Worm (Caenorhabditis elegans) whole organism, L3 larva: ENCODE data around the gene spon-1.

Experiments used
- R02D3.7 ChIP-seq: fragments of 150-350 bp; optimal IDR thresholded peaks from 2 replicates; lab custom pipeline; 2014; ENCODE audit warnings: missing biosample characterization, missing genetic modification characterization
- ZK546.5 ChIP-seq: sonication (generic microtip); optimal IDR thresholded peaks from 2 replicates; lab custom pipeline; 2017; ENCODE audit warnings: missing biosample characterization, missing genetic modification characterization
- aly-2 ChIP-seq: fragments of 150-350 bp; optimal IDR thresholded peaks from 2 replicates; lab custom pipeline; 2014; ENCODE audit warnings: missing biosample characterization, missing genetic modification characterization
- ceh-16 ChIP-seq: sonication (generic microtip); optimal IDR thresholded peaks from 2 replicates; lab custom pipeline; 2017; ENCODE audit warnings: missing biosample characterization, missing genetic modification characterization
- ceh-82 ChIP-seq: fragments of 150-350 bp; optimal IDR thresholded peaks from 2 replicates; lab custom pipeline; 2014; ENCODE audit warnings: missing biosample characterization, missing genetic modification characterization
- ceh-9 ChIP-seq: sonication (generic microtip); optimal IDR thresholded peaks from 2 replicates; lab custom pipeline; 2018; ENCODE audit warnings: missing biosample characterization, missing genetic modification characterization
- daf-12 ChIP-seq: fragments of 150-350 bp; optimal IDR thresholded peaks from 2 replicates; lab custom pipeline; 2014; ENCODE audit warnings: missing biosample characterization, missing genetic modification reagents, missing genetic modification characterization
- egl-27 ChIP-seq: sonication (generic microtip); optimal IDR thresholded peaks from 4 replicates; lab custom pipeline; 2017; ENCODE audit warnings: missing biosample characterization, missing genetic modification reagents, missing genetic modification characterization
- egl-5 ChIP-seq: fragments of 150-350 bp; optimal IDR thresholded peaks from 2 replicates; lab custom pipeline; 2017; ENCODE audit warnings: missing biosample characterization, missing genetic modification reagents, missing genetic modification characterization, inconsistent platforms
- elt-2 ChIP-seq: sonication (generic microtip); optimal IDR thresholded peaks from 2 replicates; lab custom pipeline; 2016; ENCODE audit warnings: missing genetic modification reagents, mild to moderate bottlenecking, missing genetic modification characterization, missing compliant biosample characterization
- eor-1 ChIP-seq, 2 experiments: fragments of 150-350 bp; optimal IDR thresholded peaks; 2 replicates each; lab custom pipeline; 2014 to 2018; ENCODE audit warnings: missing biosample characterization in 2 of 2, missing genetic modification characterization in 2 of 2
- fkh-10 ChIP-seq: sonication (generic microtip); optimal IDR thresholded peaks from 2 replicates; lab custom pipeline; 2017; ENCODE audit warnings: missing biosample characterization, missing genetic modification reagents, missing genetic modification characterization
- fos-1 ChIP-seq: fragments of 150-350 bp; optimal IDR thresholded peaks from 2 replicates; lab custom pipeline; 2014; ENCODE audit warnings: missing biosample characterization, missing genetic modification characterization
- hmg-11 ChIP-seq: sonication (generic microtip); optimal IDR thresholded peaks from 2 replicates; lab custom pipeline; 2016; ENCODE audit warnings: missing genetic modification characterization, missing compliant biosample characterization
- jun-1 ChIP-seq: fragments of 150-350 bp; optimal IDR thresholded peaks from 2 replicates; lab custom pipeline; 2014; ENCODE audit warnings: missing biosample characterization, missing genetic modification reagents, missing genetic modification characterization
- lin-15B ChIP-seq: fragments of 150-350 bp; optimal IDR thresholded peaks from 2 replicates; lab custom pipeline; 2014; ENCODE audit warnings: missing biosample characterization, missing genetic modification characterization
- lin-39 ChIP-seq: fragments of 150-350 bp; optimal IDR thresholded peaks from 2 replicates; lab custom pipeline; 2018; ENCODE audit warnings: missing biosample characterization, missing genetic modification reagents, missing genetic modification characterization
- mdl-1 ChIP-seq: fragments of 150-350 bp; optimal IDR thresholded peaks from 2 replicates; lab custom pipeline; 2014; ENCODE audit warnings: missing biosample characterization, missing genetic modification characterization
- mml-1 ChIP-seq: fragments of 150-350 bp; sonication (generic microtip); optimal IDR thresholded peaks from 3 replicates; lab custom pipeline; 2014; ENCODE audit warnings: missing biosample characterization, missing genetic modification characterization
- nfya-1 ChIP-seq: sonication (generic microtip); optimal IDR thresholded peaks from 2 replicates; lab custom pipeline; 2017; ENCODE audit warnings: missing genetic modification characterization, mild to moderate bottlenecking, missing compliant biosample characterization, antibody characterized with exemption, moderate library complexity; ENCODE audit not compliant: insufficient read depth
- nhr-11 ChIP-seq: fragments of 150-350 bp; optimal IDR thresholded peaks from 2 replicates; lab custom pipeline; 2014; ENCODE audit warnings: missing biosample characterization, missing genetic modification characterization
- nhr-12 ChIP-seq: fragments of 150-350 bp; optimal IDR thresholded peaks from 2 replicates; lab custom pipeline; 2014; ENCODE audit warnings: missing biosample characterization, missing genetic modification characterization
- nhr-237 ChIP-seq: fragments of 150-350 bp; optimal IDR thresholded peaks from 2 replicates; lab custom pipeline; 2014; ENCODE audit warnings: missing biosample characterization, missing genetic modification characterization
- nhr-28 ChIP-seq: fragments of 150-350 bp; optimal IDR thresholded peaks from 2 replicates; lab custom pipeline; 2014; ENCODE audit warnings: missing biosample characterization, missing genetic modification characterization
- nhr-43 ChIP-seq: sonication (generic microtip); optimal IDR thresholded peaks from 2 replicates; lab custom pipeline; 2016; ENCODE audit warnings: mild to moderate bottlenecking, missing genetic modification characterization, missing compliant biosample characterization; ENCODE audit not compliant: poor library complexity, severe bottlenecking
- nhr-76 ChIP-seq: fragments of 150-350 bp; sonication (generic microtip); optimal IDR thresholded peaks from 5 replicates; lab custom pipeline; 2014; ENCODE audit warnings: missing biosample characterization, missing genetic modification characterization
- pha-4 ChIP-seq: fragments of 150-350 bp; optimal IDR thresholded peaks from 2 replicates; lab custom pipeline; 2014; ENCODE audit warnings: missing biosample characterization, missing genetic modification reagents, missing genetic modification characterization
- pqm-1 ChIP-seq: fragments of 150-350 bp; optimal IDR thresholded peaks from 2 replicates; lab custom pipeline; 2017; ENCODE audit warnings: missing biosample characterization, missing genetic modification characterization, inconsistent platforms
- sea-2 ChIP-seq: fragments of 150-350 bp; sonication (generic microtip); optimal IDR thresholded peaks from 4 replicates; lab custom pipeline; 2014; ENCODE audit warnings: missing biosample characterization, missing genetic modification reagents, missing genetic modification characterization
- snpc-4 ChIP-seq: fragments of 150-350 bp; optimal IDR thresholded peaks from 2 replicates; lab custom pipeline; 2014; ENCODE audit warnings: missing biosample characterization, missing genetic modification characterization
- unc-62 ChIP-seq: fragments of 150-350 bp; sonication (generic microtip); optimal IDR thresholded peaks from 4 replicates; lab custom pipeline; 2014; ENCODE audit warnings: missing biosample characterization, missing genetic modification reagents, missing genetic modification characterization
- zag-1 ChIP-seq: fragments of 150-350 bp; optimal IDR thresholded peaks from 2 replicates; lab custom pipeline; 2014; ENCODE audit warnings: missing biosample characterization, missing genetic modification characterization
- ztf-11 ChIP-seq: fragments of 150-350 bp; optimal IDR thresholded peaks from 2 replicates; lab custom pipeline; 2014; ENCODE audit warnings: missing biosample characterization, missing genetic modification characterization

spon-1 gene

ce11 chrII:7139064-7139463 lies 22.7 kb downstream of the spon-1 start:
- TF ChIP-seq daf-12 (tag; lab: Kevin White, UChicago) (no peak), nhr-12 (tag; lab: Kevin White, UChicago) (no peak), ceh-9 (no peak), nhr-76 (no peak), pha-4 (peak; percentile 76), R02D3.7 (tag; lab: Kevin White, UChicago) (no peak), pqm-1 (peak; percentile 86), elt-2 (peak; percentile 82)

- TF ChIP-seq pqm-1 = no peak
- TF ChIP-seq unc-62 (GFP tag; lab: Kevin White, UChicago) = no peak
- TF ChIP-seq nhr-43 (tag; lab: Kevin White, UChicago) = no peak
- TF ChIP-seq jun-1 (tag; lab: Kevin White, UChicago) = no peak
- no peak for TF ChIP-seq pha-4
- TF ChIP-seq nhr-76 = no peak
- TF ChIP-seq ztf-11 (tag; lab: Kevin White, UChicago) = no peak
Measured at ce11 chrII:7144307-7144706, 27.9 kb downstream of the spon-1 start, which contains the start of gene npr-31. TSS of gene npr-31 (plus strand) at chrII:7144607.

- TF ChIP-seq ceh-16 (no peak), nhr-28 (tag; lab: Kevin White, UChicago) (no peak), mdl-1 (no peak), aly-2 (tag; lab: Kevin White, UChicago) (no peak), eor-1 (tag; optimal IDR thresholded peaks at IDR 0.05; lab: Kevin White, UChicago) (no peak), ceh-9 (no peak), fos-1 (tag; lab: Kevin White, UChicago) (no peak), egl-5 (tag; lab: Kevin White, UChicago) (no peak), nhr-237 (tag; lab: Kevin White, UChicago) (no peak), nfya-1 (tag; lab: Kevin White, UChicago) (no peak), snpc-4 (tag; lab: Kevin White, UChicago) (no peak), ZK546.5 (tag; lab: Kevin White, UChicago) (no peak), ceh-82 (tag; lab: Kevin White, UChicago) (no peak), pha-4 (no peak), elt-2 (no peak), fkh-10 (GFP tag; lab: Kevin White, UChicago) (no peak), egl-27 (tag; lab: Kevin White, UChicago) (no peak), zag-1 (no peak), lin-15B (tag; lab: Kevin White, UChicago) (no peak)
Measured at ce11 chrII:7146240-7146639, 29.9 kb downstream of the spon-1 start.

ce11 chrII:7147550-7147949 lies 31.2 kb downstream of the spon-1 start:
- TF ChIP-seq eor-1 (tag; optimal IDR thresholded peaks at IDR 0.05; lab: Kevin White, UChicago) (no peak), aly-2 (tag; lab: Kevin White, UChicago) (no peak), pha-4 (peak; percentile 34), lin-15B (tag; lab: Kevin White, UChicago) (peak; percentile 13), elt-2 (peak; percentile 10), ceh-16 (no peak)

ce11 chrII:7148099-7148498 lies 31.7 kb downstream of the spon-1 start, which contains the start of gene T07F8.1:
TSS of gene T07F8.1 (plus strand) at chrII:7148399.
- TF ChIP-seq nhr-76 = no peak
- no peak for TF ChIP-seq nhr-11 (tag; lab: Kevin White, UChicago)
- no peak for TF ChIP-seq mml-1 (tag; lab: Kevin White, UChicago)
- no peak for TF ChIP-seq ceh-9
- no peak for TF ChIP-seq egl-27 (tag; lab: Kevin White, UChicago)
- no peak for TF ChIP-seq daf-12 (tag; lab: Kevin White, UChicago)
- TF ChIP-seq lin-39 = no peak
- no peak for TF ChIP-seq sea-2 (GFP tag; lab: Kevin White, UChicago)
- no peak for TF ChIP-seq jun-1 (tag; lab: Kevin White, UChicago)
- no peak for TF ChIP-seq R02D3.7 (tag; lab: Kevin White, UChicago)
- no peak for TF ChIP-seq ztf-11 (tag; lab: Kevin White, UChicago)
- no peak for TF ChIP-seq hmg-11
- TF ChIP-seq, all 47 proteins: peak for 0
